Fruit fly (Drosophila melanogaster) Kc167 (cell line): ENCODE measurements around the gene SsRbeta.

ENCODE experiments used
- Sin3A ChIP-seq: fragments of >200 bp; optimal IDR thresholded peaks from 2 replicates; lab custom pipeline; 2018; ENCODE audit warnings: missing external identifiers
- h ChIP-seq: fragments of >200 bp; optimal IDR thresholded peaks from 3 replicates; lab custom pipeline; 2018; ENCODE audit warnings: missing external identifiers
- insv ChIP-seq: fragments of >200 bp; optimal IDR thresholded peaks from 3 replicates; lab custom pipeline; 2018; ENCODE audit warnings: missing external identifiers
- psq ChIP-seq: fragments of >200 bp; optimal IDR thresholded peaks from 2 replicates; lab custom pipeline; 2017; ENCODE audit warnings: missing external identifiers
- ttk ChIP-seq: sonication (Bioruptor generic); optimal IDR thresholded peaks from 2 replicates; lab custom pipeline; 2017; ENCODE audit warnings: missing external identifiers

DNA sequence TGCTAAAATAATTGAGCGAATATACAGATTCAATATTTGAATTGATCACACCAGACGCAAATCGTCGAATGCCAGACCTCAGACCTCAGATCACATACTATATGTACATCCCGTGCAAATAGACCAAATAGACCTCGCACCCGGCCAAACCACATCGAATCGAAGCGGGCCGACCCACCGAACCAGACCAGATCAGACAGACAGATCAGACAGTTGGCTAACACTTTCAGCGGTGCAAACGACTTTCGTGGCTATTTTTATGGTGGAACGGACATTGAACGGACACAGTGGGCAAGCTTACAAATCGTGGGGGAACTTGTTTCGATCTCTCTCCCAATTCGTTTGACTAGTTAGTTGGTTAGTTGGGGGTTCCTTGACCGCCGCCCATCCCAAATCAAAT is 22.3 kb downstream of the SsRbeta start:
- TF ChIP-seq psq (lab: Kevin White, UChicago) (no peak), ttk (no peak), h (lab: Kevin White, UChicago) (no peak), insv (no peak), Sin3A (lab: Kevin White, UChicago) (no peak)
